Fruit fly (Drosophila melanogaster) whole organism, embryonic: ENCODE measurements around the gene RPA3.

Experiments
- Ada2b ChIP-seq: fragments of 200-800 bp; sonication (Bioruptor generic); IDR thresholded peaks from 2 replicates; pipeline ENCODE4 v1.3.6; 2022; ENCODE audit warnings: missing biosample characterization, missing genetic modification characterization
- Asciz ChIP-seq: fragments of 200-800 bp; sonication (Bioruptor generic); optimal IDR thresholded peaks from 2 replicates; lab custom pipeline; 2017; ENCODE audit warnings: missing biosample characterization, mild to moderate bottlenecking, missing genetic modification characterization, missing genetic modification reagents
- Atf-2 ChIP-seq: fragments of 200-800 bp; sonication (Bioruptor generic); optimal IDR thresholded peaks from 2 replicates; lab custom pipeline; 2016; ENCODE audit warnings: missing biosample characterization, missing genetic modification characterization
- CG10274 ChIP-seq: fragments of 200-800 bp; sonication (Bioruptor generic); optimal IDR thresholded peaks from 3 replicates; lab custom pipeline; 2017; ENCODE audit warnings: missing biosample characterization, mild to moderate bottlenecking, missing genetic modification characterization
- CG10979 ChIP-seq: fragments of 200-800 bp; sonication (Bioruptor generic); optimal IDR thresholded peaks from 2 replicates; lab custom pipeline; 2018; ENCODE audit warnings: missing biosample characterization, mild to moderate bottlenecking, missing genetic modification characterization, moderate library complexity
- CG11695 ChIP-seq: fragments of 200-800 bp; sonication (Bioruptor generic); IDR thresholded peaks from 3 replicates; pipeline ENCODE4 v1.3.6; 2022; ENCODE audit warnings: missing biosample characterization, missing genetic modification characterization
- CG11696 ChIP-seq: fragments of 200-800 bp; sonication (Bioruptor generic); IDR thresholded peaks from 2 replicates; pipeline ENCODE4 v1.3.6; 2022; ENCODE audit warnings: missing biosample characterization, missing genetic modification characterization
- CG13424 ChIP-seq: fragments of 200-800 bp; sonication (Bioruptor generic); optimal IDR thresholded peaks from 2 replicates; lab custom pipeline; 2019; ENCODE audit warnings: missing biosample characterization, mild to moderate bottlenecking, missing genetic modification characterization, moderate library complexity
- CG14667 ChIP-seq: fragments of 200-800 bp; sonication (Bioruptor generic); IDR thresholded peaks from 2 replicates; pipeline ENCODE4 v1.3.6; 2022; ENCODE audit warnings: missing biosample characterization, missing genetic modification characterization
- CG15269 ChIP-seq: fragments of 200-800 bp; sonication (Bioruptor generic); optimal IDR thresholded peaks from 2 replicates; lab custom pipeline; 2018; ENCODE audit warnings: missing biosample characterization, mild to moderate bottlenecking, missing genetic modification characterization, moderate library complexity
- CG17361 ChIP-seq: fragments of 200-800 bp; sonication (Bioruptor generic); IDR thresholded peaks from 3 replicates; pipeline ENCODE4 v1.3.6; 2022; ENCODE audit warnings: missing biosample characterization, missing genetic modification characterization
- CG17385 ChIP-seq: fragments of 200-800 bp; sonication (Bioruptor generic); optimal IDR thresholded peaks from 3 replicates; lab custom pipeline; 2018; ENCODE audit warnings: missing biosample characterization, mild to moderate bottlenecking, missing genetic modification characterization
- CG17802 ChIP-seq: fragments of 200-800 bp; sonication (Bioruptor generic); optimal IDR thresholded peaks from 2 replicates; lab custom pipeline; 2018; ENCODE audit warnings: missing biosample characterization, mild to moderate bottlenecking, missing genetic modification characterization, moderate library complexity
- CG2199 ChIP-seq: fragments of 200-800 bp; sonication (Bioruptor generic); IDR thresholded peaks from 3 replicates; pipeline ENCODE4 v1.3.6; 2022; ENCODE audit warnings: missing biosample characterization, missing genetic modification characterization
- CG2202 ChIP-seq: fragments of 200-800 bp; sonication (Bioruptor generic); optimal IDR thresholded peaks from 2 replicates; lab custom pipeline; 2018; ENCODE audit warnings: missing biosample characterization, mild to moderate bottlenecking, missing genetic modification characterization
- CG2875 ChIP-seq: fragments of 200-800 bp; sonication (Bioruptor generic); optimal IDR thresholded peaks from 2 replicates; lab custom pipeline; 2017; ENCODE audit warnings: missing biosample characterization, mild to moderate bottlenecking, missing genetic modification characterization, missing genetic modification reagents
- CG3281 ChIP-seq: fragments of 200-800 bp; sonication (Bioruptor generic); optimal IDR thresholded peaks from 3 replicates; lab custom pipeline; 2017; ENCODE audit warnings: missing biosample characterization, mild to moderate bottlenecking, missing genetic modification characterization
- CG4854 ChIP-seq: fragments of 200-800 bp; sonication (Bioruptor generic); optimal IDR thresholded peaks from 2 replicates; lab custom pipeline; 2016; ENCODE audit warnings: missing biosample characterization, missing genetic modification characterization, inconsistent platforms
- CG6254 ChIP-seq: fragments of 200-800 bp; sonication (Bioruptor generic); optimal IDR thresholded peaks from 3 replicates; lab custom pipeline; 2017; ENCODE audit warnings: mild to moderate bottlenecking, missing biosample characterization, missing genetic modification reagents, missing genetic modification characterization
- CG6854 ChIP-seq: fragments of 200-800 bp; sonication (Bioruptor generic); optimal IDR thresholded peaks from 3 replicates; lab custom pipeline; 2017; ENCODE audit warnings: missing biosample characterization, mild to moderate bottlenecking, missing genetic modification characterization
- CG7786 ChIP-seq: fragments of 200-800 bp; sonication (Bioruptor generic); optimal IDR thresholded peaks from 2 replicates; lab custom pipeline; 2016; ENCODE audit warnings: missing biosample characterization, missing genetic modification characterization
- CG8281 ChIP-seq: fragments of 200-800 bp; sonication (Bioruptor generic); optimal IDR thresholded peaks from 2 replicates; lab custom pipeline; 2018; ENCODE audit warnings: missing biosample characterization, mild to moderate bottlenecking, missing genetic modification characterization, moderate library complexity
- CG8478 ChIP-seq: fragments of >200 bp; optimal IDR thresholded peaks from 2 replicates; lab custom pipeline; 2018
- Dad ChIP-seq: fragments of 200-800 bp; sonication (Bioruptor generic); optimal IDR thresholded peaks from 3 replicates; lab custom pipeline; 2016; ENCODE audit warnings: missing biosample characterization, missing genetic modification characterization
- Elba2 ChIP-seq: fragments of 200-800 bp; sonication (Bioruptor generic); optimal IDR thresholded peaks from 3 replicates; lab custom pipeline; 2016; ENCODE audit warnings: missing biosample characterization, missing genetic modification characterization
- Fer2 ChIP-seq: fragments of 200-800 bp; sonication (Bioruptor generic); optimal IDR thresholded peaks from 2 replicates; lab custom pipeline; 2018; ENCODE audit warnings: missing biosample characterization, mild to moderate bottlenecking, missing genetic modification characterization, moderate library complexity
- Gug ChIP-seq: fragments of 200-800 bp; sonication (Bioruptor generic); IDR thresholded peaks from 4 replicates; pipeline ENCODE4 v1.3.6; 2022; ENCODE audit warnings: missing biosample characterization, missing genetic modification characterization
- Hsf ChIP-seq: fragments of 200-800 bp; sonication (Bioruptor generic); optimal IDR thresholded peaks from 3 replicates; lab custom pipeline; 2016; ENCODE audit warnings: missing biosample characterization, missing genetic modification characterization
- NK7.1 ChIP-seq: fragments of 200-800 bp; sonication (Bioruptor generic); optimal IDR thresholded peaks from 3 replicates; lab custom pipeline; 2016; ENCODE audit warnings: missing biosample characterization, missing genetic modification characterization
- Opbp ChIP-seq: fragments of 200-800 bp; sonication (Bioruptor generic); IDR thresholded peaks from 3 replicates; pipeline ENCODE4 v1.3.6; 2022; ENCODE audit warnings: missing biosample characterization, missing genetic modification characterization; ENCODE audit not compliant: partially characterized antibody
- Sox100B ChIP-seq: fragments of 200-800 bp; sonication (Bioruptor generic); optimal IDR thresholded peaks from 3 replicates; lab custom pipeline; 2018; ENCODE audit warnings: missing biosample characterization, mild to moderate bottlenecking, missing genetic modification characterization
- Sox102F ChIP-seq: fragments of 200-800 bp; sonication (Bioruptor generic); optimal IDR thresholded peaks from 2 replicates; lab custom pipeline; 2018; ENCODE audit warnings: missing biosample characterization, mild to moderate bottlenecking, missing genetic modification characterization, moderate library complexity
- al ChIP-seq: fragments of 200-800 bp; sonication (Bioruptor generic); IDR thresholded peaks from 2 replicates; pipeline ENCODE4 v1.3.6; 2022; ENCODE audit warnings: missing biosample characterization, missing genetic modification characterization
- aop ChIP-seq: fragments of 200-800 bp; sonication (Bioruptor generic); IDR thresholded peaks from 2 replicates; pipeline ENCODE4 v1.3.6; 2022; ENCODE audit warnings: missing biosample characterization, missing genetic modification characterization
- crp ChIP-seq, 2 experiments: fragments of 200-800 bp; sonication (Bioruptor generic); optimal IDR thresholded peaks; 2 replicates in 1 of 2; 3 replicates in 1 of 2; lab custom pipeline; 2017; ENCODE audit warnings: missing biosample characterization in 2 of 2, missing genetic modification characterization in 2 of 2, mild to moderate bottlenecking in 1 of 2, moderate library complexity in 1 of 2
- dan ChIP-seq: fragments of 200-800 bp; sonication (Bioruptor generic); IDR thresholded peaks from 2 replicates; pipeline ENCODE4 v1.3.6; 2022; ENCODE audit warnings: missing biosample characterization, missing genetic modification characterization
- dati ChIP-seq: fragments of 200-800 bp; sonication (Bioruptor generic); IDR thresholded peaks from 2 replicates; pipeline ENCODE4 v1.3.6; 2022; ENCODE audit warnings: missing biosample characterization, missing genetic modification characterization
- dpn ChIP-seq, 2 experiments: fragments of 200-800 bp; sonication (Bioruptor generic); optimal IDR thresholded peaks; 3 replicates each; lab custom pipeline; 2016; ENCODE audit warnings: missing biosample characterization in 2 of 2, missing genetic modification characterization in 2 of 2
- fd64A ChIP-seq: fragments of 200-800 bp; sonication (Bioruptor generic); optimal IDR thresholded peaks from 3 replicates; lab custom pipeline; 2018; ENCODE audit warnings: missing biosample characterization, mild to moderate bottlenecking, missing genetic modification characterization
- gcm2 ChIP-seq: fragments of 200-800 bp; sonication (Bioruptor generic); optimal IDR thresholded peaks from 2 replicates; lab custom pipeline; 2016; ENCODE audit warnings: missing biosample characterization, missing genetic modification characterization
- grau ChIP-seq: fragments of 200-800 bp; optimal IDR thresholded peaks from 3 replicates; lab custom pipeline; 2019; ENCODE audit warnings: missing biosample characterization, mild to moderate bottlenecking, missing genetic modification characterization, moderate library complexity
- kay ChIP-seq: fragments of 200-800 bp; sonication (Bioruptor generic); optimal IDR thresholded peaks from 2 replicates; lab custom pipeline; 2016; ENCODE audit warnings: missing biosample characterization, missing genetic modification characterization
- nerfin-2 ChIP-seq: fragments of 200-800 bp; sonication (Bioruptor generic); IDR thresholded peaks from 2 replicates; pipeline ENCODE4 v1.3.6; 2022; ENCODE audit warnings: missing biosample characterization, missing genetic modification characterization; ENCODE audit not compliant: partially characterized antibody
- pfk ChIP-seq: fragments of 200-800 bp; sonication (Bioruptor generic); optimal IDR thresholded peaks from 2 replicates; lab custom pipeline; 2018; ENCODE audit warnings: missing biosample characterization, mild to moderate bottlenecking, missing genetic modification characterization, moderate library complexity
- phol ChIP-seq: fragments of 200-800 bp; sonication (Bioruptor generic); optimal IDR thresholded peaks from 3 replicates; lab custom pipeline; 2018; ENCODE audit warnings: missing biosample characterization, mild to moderate bottlenecking, missing genetic modification characterization, moderate library complexity
- pnt ChIP-seq: fragments of 200-800 bp; sonication (Bioruptor generic); optimal IDR thresholded peaks from 3 replicates; lab custom pipeline; 2016; ENCODE audit warnings: missing biosample characterization, missing genetic modification characterization
- psq ChIP-seq: fragments of 200-800 bp; sonication (Bioruptor generic); optimal IDR thresholded peaks from 2 replicates; lab custom pipeline; 2017; ENCODE audit warnings: missing biosample characterization, missing genetic modification characterization
- slp2 ChIP-seq: fragments of 200-800 bp; sonication (Bioruptor generic); optimal IDR thresholded peaks from 2 replicates; lab custom pipeline; 2016; ENCODE audit warnings: missing biosample characterization, missing genetic modification characterization
- tll ChIP-seq, 2 experiments: fragments of 200-800 bp in 1 of 2; fragments of >200 bp in 1 of 2; sonication (Bioruptor generic) in 1 of 2; optimal IDR thresholded peaks; 2 replicates each; lab custom pipeline; 2017 to 2019; ENCODE audit warnings: missing biosample characterization in 2 of 2, missing genetic modification characterization in 2 of 2, mild to moderate bottlenecking in 1 of 2, moderate library complexity in 1 of 2
- trem ChIP-seq: fragments of 200-800 bp; optimal IDR thresholded peaks from 3 replicates; lab custom pipeline; 2019; ENCODE audit warnings: missing biosample characterization, mild to moderate bottlenecking, missing genetic modification characterization, moderate library complexity
- zf30C ChIP-seq: fragments of 200-800 bp; sonication (Bioruptor generic); optimal IDR thresholded peaks from 3 replicates; lab custom pipeline; 2018; ENCODE audit warnings: missing biosample characterization, mild to moderate bottlenecking, missing genetic modification characterization

RPA3 gene

DNA sequence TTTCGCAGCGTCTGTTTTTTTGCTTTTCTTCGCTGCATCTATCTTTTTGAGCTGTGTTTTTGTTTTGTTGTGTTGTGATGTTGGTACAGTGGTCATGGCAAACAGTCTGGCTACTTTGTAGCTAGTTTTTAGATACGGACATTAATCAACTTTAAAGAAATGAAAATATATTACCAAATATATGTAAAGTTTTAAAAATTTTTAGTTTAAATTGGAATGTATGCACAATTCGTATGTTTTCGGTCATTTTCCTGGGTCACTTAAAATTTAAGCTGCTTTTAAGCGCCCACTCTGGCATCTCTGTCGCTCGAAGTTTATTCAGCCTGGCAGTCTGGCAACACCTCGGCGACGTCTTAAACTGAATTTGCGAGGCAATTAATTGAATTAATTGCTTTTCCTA is 39.1 kb downstream of the RPA3 start, which contains the start of gene CG11695 (continued):
- TF ChIP-seq aop (no peak), pfk (GFP tag; lab: Kevin White, UChicago) (no peak), CG14667 (GFP tag; lab: Robert Waterston, UW) (peak; percentile 36; the same call in 1 of the 2 replicates), Dad (peak; percentile 8), Gug (peak; percentile 52; the same call in 1 of the 4 replicates), CG8281 (peak; percentile 12), CG2202 (no peak), CG17361 (GFP tag; lab: Robert Waterston, UW) (peak; percentile 69), Opbp (GFP tag; lab: Robert Waterston, UW) (no peak), NK7.1 (GFP tag; lab: Kevin White, UChicago) (no peak), Sox102F (no peak), CG7786 (GFP tag; lab: Kevin White, UChicago) (no peak), CG3281 (GFP tag; lab: Kevin White, UChicago) (peak; percentile 69), CG6254 (GFP tag; lab: Kevin White, UChicago) (no peak), dpn (GFP tag; optimal IDR thresholded peaks at IDR 0.05; lab: Kevin White, UChicago) (peak; percentile 41 to 69), Elba2 (GFP tag; lab: Kevin White, UChicago) (no peak), Sox100B (GFP tag; lab: Kevin White, UChicago) (no peak), nerfin-2 (no peak), CG15269 (tag; lab: Kevin White, UChicago) (peak; percentile 69), CG13424 (tag; lab: Kevin White, UChicago) (peak; percentile 78), CG10274 (no peak), fd64A (GFP tag; lab: Kevin White, UChicago) (no peak), crp (GFP tag; optimal IDR thresholded peaks at IDR 0.05; lab: Kevin White, UChicago) (peak in 1 of 2 experiments; percentile 67), CG6854 (GFP tag; lab: Kevin White, UChicago) (no peak), pnt (GFP tag; lab: Kevin White, UChicago) (peak; percentile 17), CG4854 (no peak), grau (tag; lab: Kevin White, UChicago) (peak; percentile 77), Ada2b (GFP tag; lab: Robert Waterston, UW) (peak; percentile 65), Hsf (GFP tag; lab: Kevin White, UChicago) (peak; percentile 67), CG11695 (GFP tag; lab: Robert Waterston, UW) (peak; percentile 64; the same call in 1 of the 3 replicates), CG10979 (tag; lab: Kevin White, UChicago) (peak; percentile 58), CG2875 (GFP tag; lab: Kevin White, UChicago) (no peak), CG17385 (GFP tag; lab: Kevin White, UChicago) (peak; percentile 59), Asciz (GFP tag; lab: Kevin White, UChicago) (no peak), zf30C (GFP tag; lab: Kevin White, UChicago) (no peak), tll (GFP tag; optimal IDR thresholded peaks at IDR 0.05; lab: Kevin White, UChicago) (no peak), Fer2 (tag; lab: Kevin White, UChicago) (peak; percentile 47), kay (GFP tag; lab: Kevin White, UChicago) (peak; percentile 12), dan (GFP tag; lab: Robert Waterston, UW) (no peak), trem (tag; lab: Kevin White, UChicago) (peak; percentile 63), CG11696 (GFP tag; lab: Robert Waterston, UW) (peak; percentile 45; the same call in 1 of the 2 replicates), slp2 (GFP tag; lab: Kevin White, UChicago) (no peak), psq (GFP tag; lab: Kevin White, UChicago) (no peak), al (peak; percentile 67), Atf-2 (peak; percentile 19), phol (tag; lab: Kevin White, UChicago) (peak; percentile 78), CG8478 (lab: Kevin White, UChicago) (no peak), CG2199 (GFP tag; lab: Robert Waterston, UW) (no peak), gcm2 (GFP tag; lab: Kevin White, UChicago) (no peak), dati (GFP tag; lab: Robert Waterston, UW) (no peak), CG17802 (peak; percentile 4)
